Fruit fly (Drosophila melanogaster) whole organism, prepupa: Measurements from ENCODE around the gene CG44325.

Experiments
- CG10631 ChIP-seq: fragments of 200-800 bp; sonication (Bioruptor generic); optimal IDR thresholded peaks from 2 replicates; lab custom pipeline; 2016; ENCODE audit warnings: missing biosample characterization, missing genetic modification characterization
- CG10669 ChIP-seq: fragments of 200-800 bp; sonication (Bioruptor generic); optimal IDR thresholded peaks from 3 replicates; lab custom pipeline; 2018; ENCODE audit warnings: missing biosample characterization, mild to moderate bottlenecking, missing genetic modification characterization, moderate library complexity
- CG11294 ChIP-seq: fragments of 200-800 bp; sonication (Bioruptor generic); IDR thresholded peaks from 2 replicates; pipeline ENCODE4 v1.3.6; 2022; ENCODE audit warnings: missing biosample characterization, missing genetic modification characterization
- CG11762 ChIP-seq: fragments of 200-800 bp; sonication (Bioruptor generic); optimal IDR thresholded peaks from 3 replicates; lab custom pipeline; 2016; ENCODE audit warnings: missing biosample characterization, missing genetic modification characterization; ENCODE audit not compliant: insufficient read depth
- CG15336 ChIP-seq: fragments of 200-800 bp; sonication (Bioruptor generic); IDR thresholded peaks from 2 replicates; pipeline ENCODE4 v1.3.6; 2022; ENCODE audit warnings: missing biosample characterization, missing genetic modification characterization
- CG1621 ChIP-seq: fragments of 200-800 bp; sonication (Bioruptor generic); optimal IDR thresholded peaks from 3 replicates; lab custom pipeline; 2018; ENCODE audit warnings: missing biosample characterization, mild to moderate bottlenecking, missing genetic modification characterization
- CG3032 ChIP-seq: fragments of 200-800 bp; optimal IDR thresholded peaks from 2 replicates; lab custom pipeline; 2019; ENCODE audit warnings: missing biosample characterization, mild to moderate bottlenecking, missing genetic modification characterization, moderate library complexity
- CG31627 ChIP-seq: fragments of 200-800 bp; sonication (Bioruptor generic); optimal IDR thresholded peaks from 3 replicates; lab custom pipeline; 2016; ENCODE audit warnings: missing biosample characterization, missing genetic modification characterization
- CG32006 ChIP-seq: fragments of 200-800 bp; sonication (Bioruptor generic); optimal IDR thresholded peaks from 3 replicates; lab custom pipeline; 2017; ENCODE audit warnings: missing biosample characterization, mild to moderate bottlenecking, missing genetic modification characterization
- CG34406 ChIP-seq: fragments of 200-800 bp; sonication (Bioruptor generic); optimal IDR thresholded peaks from 3 replicates; lab custom pipeline; 2016; ENCODE audit warnings: missing biosample characterization, missing genetic modification characterization
- CG3919 ChIP-seq: fragments of 200-800 bp; sonication (Bioruptor generic); optimal IDR thresholded peaks from 3 replicates; lab custom pipeline; 2016; ENCODE audit warnings: missing biosample characterization, missing genetic modification characterization
- CG4318 ChIP-seq: fragments of 200-800 bp; sonication (Bioruptor generic); optimal IDR thresholded peaks from 3 replicates; lab custom pipeline; 2017; ENCODE audit warnings: missing biosample characterization, mild to moderate bottlenecking, missing genetic modification characterization
- CG6163 ChIP-seq: fragments of 200-800 bp; sonication (Bioruptor generic); IDR thresholded peaks from 3 replicates; pipeline ENCODE4 v1.3.6; 2022; ENCODE audit warnings: missing biosample characterization, missing genetic modification characterization
- CG6276 ChIP-seq: fragments of 200-800 bp; sonication (Bioruptor generic); optimal IDR thresholded peaks from 2 replicates; lab custom pipeline; 2017; ENCODE audit warnings: missing biosample characterization, mild to moderate bottlenecking, missing genetic modification characterization
- CG6792 ChIP-seq: fragments of 200-800 bp; sonication (Bioruptor generic); optimal IDR thresholded peaks from 3 replicates; lab custom pipeline; 2016; ENCODE audit warnings: missing biosample characterization, missing genetic modification characterization
- CG6808 ChIP-seq: fragments of 200-800 bp; sonication (Bioruptor generic); optimal IDR thresholded peaks from 3 replicates; lab custom pipeline; 2017; ENCODE audit warnings: missing biosample characterization, missing genetic modification characterization, mild to moderate bottlenecking, moderate library complexity, missing genetic modification reagents
- CG6854 ChIP-seq: fragments of 200-800 bp; sonication (Bioruptor generic); optimal IDR thresholded peaks from 2 replicates; lab custom pipeline; 2017; ENCODE audit warnings: missing biosample characterization, mild to moderate bottlenecking, missing genetic modification characterization
- CG7368 ChIP-seq: fragments of 200-800 bp; sonication (Bioruptor generic); optimal IDR thresholded peaks from 3 replicates; lab custom pipeline; 2016; ENCODE audit warnings: missing biosample characterization, missing genetic modification characterization
- CG8119 ChIP-seq: fragments of 200-800 bp; sonication (Bioruptor generic); IDR thresholded peaks from 3 replicates; pipeline ENCODE4 v1.3.6; 2022; ENCODE audit warnings: missing biosample characterization, missing genetic modification characterization
- CG8319 ChIP-seq: fragments of 200-800 bp; sonication (Bioruptor generic); optimal IDR thresholded peaks from 3 replicates; lab custom pipeline; 2016; ENCODE audit warnings: missing biosample characterization, missing genetic modification characterization
- CG9139 ChIP-seq: fragments of 200-800 bp; sonication (Bioruptor generic); optimal IDR thresholded peaks from 3 replicates; lab custom pipeline; 2017; ENCODE audit warnings: missing biosample characterization, mild to moderate bottlenecking, missing genetic modification characterization
- Eip75B ChIP-seq: fragments of 200-800 bp; sonication (Bioruptor generic); optimal IDR thresholded peaks from 3 replicates; lab custom pipeline; 2016; ENCODE audit warnings: missing biosample characterization, missing genetic modification characterization
- Eip93F ChIP-seq: fragments of 200-800 bp; sonication (Bioruptor generic); optimal IDR thresholded peaks from 2 replicates; lab custom pipeline; 2016; ENCODE audit warnings: missing biosample characterization, mild to moderate bottlenecking, missing genetic modification characterization
- Ets96B ChIP-seq: fragments of 200-800 bp; optimal IDR thresholded peaks from 2 replicates; lab custom pipeline; 2019; ENCODE audit warnings: missing biosample characterization, mild to moderate bottlenecking, missing genetic modification characterization, moderate library complexity
- Gug ChIP-seq: fragments of 200-800 bp; sonication (Bioruptor generic); IDR thresholded peaks from 2 replicates; pipeline ENCODE4 v1.3.6; 2022; ENCODE audit warnings: missing biosample characterization, missing genetic modification characterization
- Hr38 ChIP-seq: sonication (Bioruptor generic); optimal IDR thresholded peaks from 2 replicates; lab custom pipeline; 2016; ENCODE audit warnings: missing biosample characterization, missing genetic modification characterization
- Hr39 ChIP-seq: fragments of 200-800 bp; sonication (Bioruptor generic); optimal IDR thresholded peaks from 2 replicates; lab custom pipeline; 2016; ENCODE audit warnings: missing biosample characterization, missing genetic modification characterization
- Hr4 ChIP-seq: fragments of 200-800 bp; sonication (Bioruptor generic); optimal IDR thresholded peaks from 3 replicates; lab custom pipeline; 2016; ENCODE audit warnings: missing biosample characterization, missing genetic modification characterization
- Lpt ChIP-seq: fragments of 200-800 bp; sonication (Bioruptor generic); optimal IDR thresholded peaks from 3 replicates; lab custom pipeline; 2016; ENCODE audit warnings: missing biosample characterization, missing genetic modification characterization
- Met ChIP-seq: fragments of 200-800 bp; sonication (Bioruptor generic); optimal IDR thresholded peaks from 3 replicates; lab custom pipeline; 2016; ENCODE audit warnings: missing biosample characterization, missing genetic modification characterization
- OdsH ChIP-seq: fragments of 200-800 bp; sonication (Bioruptor generic); optimal IDR thresholded peaks from 3 replicates; lab custom pipeline; 2016; ENCODE audit warnings: missing biosample characterization, missing genetic modification characterization
- Smox ChIP-seq: fragments of 200-800 bp; sonication (Bioruptor generic); optimal IDR thresholded peaks from 3 replicates; lab custom pipeline; 2016; ENCODE audit warnings: missing biosample characterization, missing genetic modification characterization
- Sox102F ChIP-seq: fragments of 200-800 bp; sonication (Bioruptor generic); optimal IDR thresholded peaks from 2 replicates; lab custom pipeline; 2016; ENCODE audit warnings: missing biosample characterization, mild to moderate bottlenecking, missing genetic modification characterization
- Sox15 ChIP-seq: fragments of 200-800 bp; sonication (Bioruptor generic); optimal IDR thresholded peaks from 3 replicates; lab custom pipeline; 2016; ENCODE audit warnings: missing biosample characterization, missing genetic modification characterization
- achi ChIP-seq: fragments of 200-800 bp; sonication (Bioruptor generic); optimal IDR thresholded peaks from 3 replicates; lab custom pipeline; 2016; ENCODE audit warnings: missing biosample characterization, missing genetic modification characterization
- acj6 ChIP-seq: fragments of 200-800 bp; sonication (Bioruptor generic); optimal IDR thresholded peaks from 3 replicates; lab custom pipeline; 2016; ENCODE audit warnings: missing biosample characterization, missing genetic modification characterization
- dsx ChIP-seq: fragments of 200-800 bp; optimal IDR thresholded peaks from 3 replicates; lab custom pipeline; 2019; ENCODE audit warnings: missing biosample characterization, mild to moderate bottlenecking, missing genetic modification characterization, moderate library complexity; ENCODE audit not compliant: poor library complexity, severe bottlenecking
- eg ChIP-seq: fragments of 200-800 bp; sonication (Bioruptor generic); IDR thresholded peaks from 3 replicates; pipeline ENCODE4 v1.3.6; 2022; ENCODE audit warnings: missing biosample characterization, missing genetic modification characterization
- esn ChIP-seq: fragments of 200-800 bp; sonication (Bioruptor generic); optimal IDR thresholded peaks from 2 replicates; lab custom pipeline; 2016; ENCODE audit warnings: missing biosample characterization, mild to moderate bottlenecking, missing genetic modification characterization, moderate library complexity
- fd59A ChIP-seq: fragments of 200-800 bp; sonication (Bioruptor generic); optimal IDR thresholded peaks from 2 replicates; lab custom pipeline; 2017; ENCODE audit warnings: missing biosample characterization, mild to moderate bottlenecking, missing genetic modification characterization, missing genetic modification reagents
- lz ChIP-seq: fragments of 200-800 bp; sonication (Bioruptor generic); optimal IDR thresholded peaks from 3 replicates; lab custom pipeline; 2016; ENCODE audit warnings: missing biosample characterization, missing genetic modification characterization
- net ChIP-seq: fragments of 200-800 bp; sonication (Bioruptor generic); optimal IDR thresholded peaks from 3 replicates; lab custom pipeline; 2016; ENCODE audit warnings: missing biosample characterization, missing genetic modification characterization
- pdm3 ChIP-seq: fragments of 200-800 bp; sonication (Bioruptor generic); optimal IDR thresholded peaks from 3 replicates; lab custom pipeline; 2016; ENCODE audit warnings: missing biosample characterization, missing genetic modification characterization
- salr ChIP-seq, 2 experiments: fragments of 200-800 bp; sonication (Bioruptor generic); optimal IDR thresholded peaks; 3 replicates each; lab custom pipeline; 2016 to 2018; ENCODE audit warnings: missing biosample characterization in 2 of 2, missing genetic modification characterization in 2 of 2, mild to moderate bottlenecking in 1 of 2
- spab ChIP-seq: fragments of 200-800 bp; sonication (Bioruptor generic); optimal IDR thresholded peaks from 2 replicates; lab custom pipeline; 2017; ENCODE audit warnings: missing biosample characterization, mild to moderate bottlenecking, missing genetic modification characterization, missing genetic modification reagents
- svp ChIP-seq: fragments of 200-800 bp; sonication (Bioruptor generic); peaks from one replicate; lab custom pipeline; 2016; ENCODE audit warnings: missing biosample characterization, missing genetic modification characterization
- topi ChIP-seq: fragments of 200-800 bp; sonication (Bioruptor generic); optimal IDR thresholded peaks from 3 replicates; lab custom pipeline; 2016; ENCODE audit warnings: missing biosample characterization, missing genetic modification characterization
- vri ChIP-seq: fragments of 200-800 bp; sonication (Bioruptor generic); optimal IDR thresholded peaks from 3 replicates; lab custom pipeline; 2016; ENCODE audit warnings: missing biosample characterization, mild to moderate bottlenecking, missing genetic modification characterization

Gene CG44325

DNA sequence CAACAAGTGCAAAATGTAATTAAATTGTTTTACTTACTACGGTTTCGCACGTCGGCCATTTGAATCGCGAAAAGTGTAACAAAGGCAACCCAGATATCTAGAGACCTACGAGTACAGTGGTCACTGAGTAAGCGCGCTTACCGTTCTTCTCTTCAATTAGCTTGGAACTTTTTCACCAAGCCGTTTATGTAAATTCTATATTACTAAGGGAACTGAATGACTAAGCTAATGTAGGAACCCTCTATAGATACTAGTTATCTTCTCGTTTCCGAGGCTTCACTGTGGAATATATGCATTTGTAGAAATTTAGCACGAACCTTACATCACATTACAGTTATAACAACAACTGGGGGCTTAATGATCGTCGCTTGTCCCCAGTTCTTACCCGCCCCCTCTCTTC lies 31.3 kb downstream of the CG44325 start (continued):
- peak; percentile 69 for TF ChIP-seq Hr4 (GFP tag; lab: Kevin White, UChicago)
- TF ChIP-seq CG3919, result peak; percentile 73
- peak; percentile 45 for TF ChIP-seq Lpt (GFP tag; lab: Kevin White, UChicago)
- TF ChIP-seq OdsH (GFP tag; lab: Kevin White, UChicago), result peak; percentile 55
- TF ChIP-seq acj6, result peak; percentile 66
- peak; percentile 48 for TF ChIP-seq CG11762
- TF ChIP-seq CG6808 (GFP tag; lab: Kevin White, UChicago), result no peak
- peak; percentile 88 for TF ChIP-seq eg (GFP tag; lab: Robert Waterston, UW)
- TF ChIP-seq Ets96B (tag; lab: Kevin White, UChicago), result peak; percentile 66
- no peak for TF ChIP-seq esn (GFP tag; lab: Kevin White, UChicago)
- peak; percentile 5 for TF ChIP-seq CG34406 (GFP tag; lab: Kevin White, UChicago)
- TF ChIP-seq dsx (GFP tag; lab: Kevin White, UChicago), result peak; percentile 50
- no peak for TF ChIP-seq CG6854 (GFP tag; lab: Kevin White, UChicago)
- peak; percentile 77 for TF ChIP-seq CG11294 (GFP tag; lab: Robert Waterston, UW)
- peak; percentile 87 for TF ChIP-seq CG15336
- peak; percentile 30 for TF ChIP-seq CG7368 (GFP tag; lab: Kevin White, UChicago)
- TF ChIP-seq Hr38 (GFP tag; lab: Kevin White, UChicago), result no peak
- TF ChIP-seq lz (GFP tag; lab: Kevin White, UChicago), result peak; percentile 5
- TF ChIP-seq Smox, result peak; percentile 13
- peak; percentile 46 for TF ChIP-seq net (GFP tag; lab: Kevin White, UChicago)
- no peak for TF ChIP-seq CG8319 (GFP tag; lab: Kevin White, UChicago)
- peak; percentile 72 for TF ChIP-seq CG6276
- TF ChIP-seq Gug (GFP tag; lab: Robert Waterston, UW), result peak; percentile 75
- TF ChIP-seq Sox102F (GFP tag; lab: Kevin White, UChicago), result no peak

DNA sequence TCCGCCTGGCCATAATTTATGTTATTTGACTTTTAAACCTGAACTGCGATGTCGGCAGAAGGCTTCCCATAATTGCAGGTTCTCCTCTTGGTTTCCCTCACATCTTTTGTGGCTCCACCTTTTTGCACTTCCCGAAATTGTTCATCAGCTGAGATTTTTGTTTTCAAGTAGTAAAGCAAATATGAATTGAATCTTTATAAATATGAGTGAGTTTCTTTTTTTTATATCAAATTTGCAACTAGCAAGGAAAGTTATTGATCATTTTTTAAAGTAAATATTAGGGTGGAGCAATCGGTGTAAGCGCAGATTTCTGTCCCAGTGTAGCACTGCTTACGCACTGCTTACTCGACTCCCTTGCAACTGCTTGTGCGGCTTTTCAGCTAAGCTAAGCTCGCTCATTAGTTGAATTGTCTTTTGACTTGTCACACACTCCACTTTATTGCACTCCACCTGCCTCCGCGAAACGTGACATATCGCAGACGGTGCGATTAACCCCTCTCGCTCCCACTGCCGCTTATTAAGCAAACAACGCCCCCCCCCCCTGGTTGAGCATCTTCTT lies 31.8 kb downstream of the CG44325 start:
- TF ChIP-seq Sox15 (GFP tag; lab: Kevin White, UChicago) (no peak), CG8119 (GFP tag; lab: Robert Waterston, UW) (peak; percentile 46; the same call in 1 of the 3 replicates), Smox (peak; percentile 31), CG4318 (GFP tag; lab: Kevin White, UChicago) (no peak), CG6792 (peak; percentile 23), Ets96B (tag; lab: Kevin White, UChicago) (peak; percentile 43), Eip93F (GFP tag; lab: Kevin White, UChicago) (no peak), CG10669 (GFP tag; lab: Kevin White, UChicago) (peak; percentile 41), topi (peak; percentile 15), CG10631 (GFP tag; lab: Kevin White, UChicago) (peak; percentile 29), net (GFP tag; lab: Kevin White, UChicago) (no peak), CG32006 (GFP tag; lab: Kevin White, UChicago) (peak; percentile 15), Hr4 (GFP tag; lab: Kevin White, UChicago) (no peak), CG9139 (GFP tag; lab: Kevin White, UChicago) (no peak), CG15336 (0 out of 2 replicates have a peak, but pooled peaks have one; percentile 9), fd59A (GFP tag; lab: Kevin White, UChicago) (peak; percentile 5), CG31627 (peak; percentile 22), Lpt (GFP tag; lab: Kevin White, UChicago) (no peak), Eip75B (GFP tag; lab: Kevin White, UChicago) (peak; percentile 20), spab (GFP tag; lab: Kevin White, UChicago) (peak; percentile 32), CG11762 (no peak), OdsH (GFP tag; lab: Kevin White, UChicago) (peak; percentile 34), acj6 (peak; percentile 33), CG3032 (peak; percentile 28), pdm3 (GFP tag; lab: Kevin White, UChicago) (peak; percentile 41), vri (peak; percentile 4), Sox102F (GFP tag; lab: Kevin White, UChicago) (no peak), Hr39 (GFP tag; lab: Kevin White, UChicago) (peak; percentile 35), CG6854 (GFP tag; lab: Kevin White, UChicago) (no peak), Met (GFP tag; lab: Kevin White, UChicago) (peak; percentile 25), lz (GFP tag; lab: Kevin White, UChicago) (peak; percentile 26), CG34406 (GFP tag; lab: Kevin White, UChicago) (peak; percentile 15), CG6163 (GFP tag; lab: Robert Waterston, UW) (peak; percentile 50), salr (GFP tag; optimal IDR thresholded peaks at IDR 0.05; lab: Kevin White, UChicago) (no peak), CG1621 (tag; lab: Kevin White, UChicago) (no peak), achi (GFP tag; lab: Kevin White, UChicago) (peak; percentile 34), svp (GFP tag; lab: Kevin White, UChicago) (peak; percentile 64)
